Worm (Caenorhabditis elegans) whole organism, L4/young adult: Measurements from ENCODE around the gene C16C8.17.

Experiments used
- W03F9.2 ChIP-seq: fragments of 150-350 bp; optimal IDR thresholded peaks from 2 replicates; lab custom pipeline; 2014; ENCODE audit warnings: missing biosample characterization, missing genetic modification characterization
- dao-5 ChIP-seq: sonication (generic microtip); optimal IDR thresholded peaks from 2 replicates; lab custom pipeline; 2016; ENCODE audit warnings: missing genotype, missing genetic modification characterization, moderate library complexity, missing compliant biosample characterization
- him-1 ChIP-seq: sonication (generic microtip); optimal IDR thresholded peaks from 2 replicates; lab custom pipeline; 2016; ENCODE audit warnings: missing genotype, missing genetic modification reagents, missing genetic modification characterization, missing compliant biosample characterization

- TF ChIP-seq W03F9.2 = no peak
- TF ChIP-seq dao-5 (tag; lab: Kevin White, UChicago) = no peak
- TF ChIP-seq him-1 (tag; lab: Kevin White, UChicago) = no peak
These were observed 31.7 kb downstream of the C16C8.17 start, which contains the start of gene Y49F6B.12 for ce11 chrII:3472316-3472715.
